Fruit fly (Drosophila melanogaster) whole organism, prepupa: Measurements from ENCODE around the gene Ugt303A1.

ENCODE experiments used
- Blimp-1 ChIP-seq: fragments of 200-800 bp; sonication (Bioruptor generic); optimal IDR thresholded peaks from 3 replicates; lab custom pipeline; 2017; ENCODE audit warnings: missing biosample characterization, missing genetic modification characterization, mild to moderate bottlenecking, moderate library complexity, missing genetic modification reagents
- CG10631 ChIP-seq: fragments of 200-800 bp; sonication (Bioruptor generic); optimal IDR thresholded peaks from 2 replicates; lab custom pipeline; 2016; ENCODE audit warnings: missing biosample characterization, missing genetic modification characterization
- CG10669 ChIP-seq: fragments of 200-800 bp; sonication (Bioruptor generic); optimal IDR thresholded peaks from 3 replicates; lab custom pipeline; 2018; ENCODE audit warnings: missing biosample characterization, mild to moderate bottlenecking, missing genetic modification characterization, moderate library complexity
- CG11294 ChIP-seq: fragments of 200-800 bp; sonication (Bioruptor generic); IDR thresholded peaks from 2 replicates; pipeline ENCODE4 v1.3.6; 2022; ENCODE audit warnings: missing biosample characterization, missing genetic modification characterization
- CG11762 ChIP-seq: fragments of 200-800 bp; sonication (Bioruptor generic); optimal IDR thresholded peaks from 3 replicates; lab custom pipeline; 2016; ENCODE audit warnings: missing biosample characterization, missing genetic modification characterization; ENCODE audit not compliant: insufficient read depth
- CG11902 ChIP-seq: fragments of 200-800 bp; sonication (Bioruptor generic); optimal IDR thresholded peaks from 3 replicates; lab custom pipeline; 2016; ENCODE audit warnings: missing biosample characterization, missing genetic modification characterization
- CG15336 ChIP-seq: fragments of 200-800 bp; sonication (Bioruptor generic); IDR thresholded peaks from 2 replicates; pipeline ENCODE4 v1.3.6; 2022; ENCODE audit warnings: missing biosample characterization, missing genetic modification characterization
- CG16779 ChIP-seq: fragments of 200-800 bp; sonication (Bioruptor generic); optimal IDR thresholded peaks from 3 replicates; lab custom pipeline; 2017; ENCODE audit warnings: missing biosample characterization, mild to moderate bottlenecking, missing genetic modification characterization
- CG3032 ChIP-seq: fragments of 200-800 bp; optimal IDR thresholded peaks from 2 replicates; lab custom pipeline; 2019; ENCODE audit warnings: missing biosample characterization, mild to moderate bottlenecking, missing genetic modification characterization, moderate library complexity
- CG31627 ChIP-seq: fragments of 200-800 bp; sonication (Bioruptor generic); optimal IDR thresholded peaks from 3 replicates; lab custom pipeline; 2016; ENCODE audit warnings: missing biosample characterization, missing genetic modification characterization
- CG32006 ChIP-seq: fragments of 200-800 bp; sonication (Bioruptor generic); optimal IDR thresholded peaks from 3 replicates; lab custom pipeline; 2017; ENCODE audit warnings: missing biosample characterization, mild to moderate bottlenecking, missing genetic modification characterization
- CG3919 ChIP-seq: fragments of 200-800 bp; sonication (Bioruptor generic); optimal IDR thresholded peaks from 3 replicates; lab custom pipeline; 2016; ENCODE audit warnings: missing biosample characterization, missing genetic modification characterization
- CG4318 ChIP-seq: fragments of 200-800 bp; sonication (Bioruptor generic); optimal IDR thresholded peaks from 3 replicates; lab custom pipeline; 2017; ENCODE audit warnings: missing biosample characterization, mild to moderate bottlenecking, missing genetic modification characterization
- CG6163 ChIP-seq: fragments of 200-800 bp; sonication (Bioruptor generic); IDR thresholded peaks from 3 replicates; pipeline ENCODE4 v1.3.6; 2022; ENCODE audit warnings: missing biosample characterization, missing genetic modification characterization
- CG6276 ChIP-seq: fragments of 200-800 bp; sonication (Bioruptor generic); optimal IDR thresholded peaks from 2 replicates; lab custom pipeline; 2017; ENCODE audit warnings: missing biosample characterization, mild to moderate bottlenecking, missing genetic modification characterization
- CG6792 ChIP-seq: fragments of 200-800 bp; sonication (Bioruptor generic); optimal IDR thresholded peaks from 3 replicates; lab custom pipeline; 2016; ENCODE audit warnings: missing biosample characterization, missing genetic modification characterization
- CG6808 ChIP-seq: fragments of 200-800 bp; sonication (Bioruptor generic); optimal IDR thresholded peaks from 3 replicates; lab custom pipeline; 2017; ENCODE audit warnings: missing biosample characterization, missing genetic modification characterization, mild to moderate bottlenecking, moderate library complexity, missing genetic modification reagents
- CG7368 ChIP-seq: fragments of 200-800 bp; sonication (Bioruptor generic); optimal IDR thresholded peaks from 3 replicates; lab custom pipeline; 2016; ENCODE audit warnings: missing biosample characterization, missing genetic modification characterization
- CG8119 ChIP-seq: fragments of 200-800 bp; sonication (Bioruptor generic); IDR thresholded peaks from 3 replicates; pipeline ENCODE4 v1.3.6; 2022; ENCODE audit warnings: missing biosample characterization, missing genetic modification characterization
- CG8319 ChIP-seq: fragments of 200-800 bp; sonication (Bioruptor generic); optimal IDR thresholded peaks from 3 replicates; lab custom pipeline; 2016; ENCODE audit warnings: missing biosample characterization, missing genetic modification characterization
- CG8632 ChIP-seq: fragments of 200-800 bp; sonication (Bioruptor generic); optimal IDR thresholded peaks from 3 replicates; lab custom pipeline; 2016; ENCODE audit warnings: missing biosample characterization, missing genetic modification characterization
- CG9139 ChIP-seq: fragments of 200-800 bp; sonication (Bioruptor generic); optimal IDR thresholded peaks from 3 replicates; lab custom pipeline; 2017; ENCODE audit warnings: missing biosample characterization, mild to moderate bottlenecking, missing genetic modification characterization
- Eip75B ChIP-seq: fragments of 200-800 bp; sonication (Bioruptor generic); optimal IDR thresholded peaks from 3 replicates; lab custom pipeline; 2016; ENCODE audit warnings: missing biosample characterization, missing genetic modification characterization
- Eip93F ChIP-seq: fragments of 200-800 bp; sonication (Bioruptor generic); optimal IDR thresholded peaks from 2 replicates; lab custom pipeline; 2016; ENCODE audit warnings: missing biosample characterization, mild to moderate bottlenecking, missing genetic modification characterization
- Ets21C ChIP-seq: fragments of 200-800 bp; sonication (Bioruptor generic); optimal IDR thresholded peaks from 3 replicates; lab custom pipeline; 2016; ENCODE audit warnings: missing biosample characterization, missing genetic modification characterization
- Ets96B ChIP-seq: fragments of 200-800 bp; optimal IDR thresholded peaks from 2 replicates; lab custom pipeline; 2019; ENCODE audit warnings: missing biosample characterization, mild to moderate bottlenecking, missing genetic modification characterization, moderate library complexity
- Gug ChIP-seq: fragments of 200-800 bp; sonication (Bioruptor generic); IDR thresholded peaks from 2 replicates; pipeline ENCODE4 v1.3.6; 2022; ENCODE audit warnings: missing biosample characterization, missing genetic modification characterization
- Hr38 ChIP-seq: sonication (Bioruptor generic); optimal IDR thresholded peaks from 2 replicates; lab custom pipeline; 2016; ENCODE audit warnings: missing biosample characterization, missing genetic modification characterization
- Hr39 ChIP-seq: fragments of 200-800 bp; sonication (Bioruptor generic); optimal IDR thresholded peaks from 2 replicates; lab custom pipeline; 2016; ENCODE audit warnings: missing biosample characterization, missing genetic modification characterization
- Lpt ChIP-seq: fragments of 200-800 bp; sonication (Bioruptor generic); optimal IDR thresholded peaks from 3 replicates; lab custom pipeline; 2016; ENCODE audit warnings: missing biosample characterization, missing genetic modification characterization
- OdsH ChIP-seq: fragments of 200-800 bp; sonication (Bioruptor generic); optimal IDR thresholded peaks from 3 replicates; lab custom pipeline; 2016; ENCODE audit warnings: missing biosample characterization, missing genetic modification characterization
- Sox102F ChIP-seq: fragments of 200-800 bp; sonication (Bioruptor generic); optimal IDR thresholded peaks from 2 replicates; lab custom pipeline; 2016; ENCODE audit warnings: missing biosample characterization, mild to moderate bottlenecking, missing genetic modification characterization
- Sox14 ChIP-seq: fragments of 200-800 bp; sonication (Bioruptor generic); optimal IDR thresholded peaks from 3 replicates; lab custom pipeline; 2016; ENCODE audit warnings: missing biosample characterization, missing genetic modification characterization
- Sox15 ChIP-seq: fragments of 200-800 bp; sonication (Bioruptor generic); optimal IDR thresholded peaks from 3 replicates; lab custom pipeline; 2016; ENCODE audit warnings: missing biosample characterization, missing genetic modification characterization
- achi ChIP-seq: fragments of 200-800 bp; sonication (Bioruptor generic); optimal IDR thresholded peaks from 3 replicates; lab custom pipeline; 2016; ENCODE audit warnings: missing biosample characterization, missing genetic modification characterization
- acj6 ChIP-seq: fragments of 200-800 bp; sonication (Bioruptor generic); optimal IDR thresholded peaks from 3 replicates; lab custom pipeline; 2016; ENCODE audit warnings: missing biosample characterization, missing genetic modification characterization
- cyc ChIP-seq: fragments of 200-800 bp; sonication (Bioruptor generic); optimal IDR thresholded peaks from 3 replicates; lab custom pipeline; 2016; ENCODE audit warnings: missing biosample characterization, missing genetic modification characterization
- dac ChIP-seq: fragments of 200-800 bp; sonication (Bioruptor generic); optimal IDR thresholded peaks from 2 replicates; lab custom pipeline; 2017; ENCODE audit warnings: missing biosample characterization, mild to moderate bottlenecking, missing genetic modification characterization
- dsx ChIP-seq: fragments of 200-800 bp; optimal IDR thresholded peaks from 3 replicates; lab custom pipeline; 2019; ENCODE audit warnings: missing biosample characterization, mild to moderate bottlenecking, missing genetic modification characterization, moderate library complexity; ENCODE audit not compliant: poor library complexity, severe bottlenecking
- eg ChIP-seq: fragments of 200-800 bp; sonication (Bioruptor generic); IDR thresholded peaks from 3 replicates; pipeline ENCODE4 v1.3.6; 2022; ENCODE audit warnings: missing biosample characterization, missing genetic modification characterization
- fd85E ChIP-seq: fragments of 200-800 bp; sonication (Bioruptor generic); optimal IDR thresholded peaks from 3 replicates; lab custom pipeline; 2016; ENCODE audit warnings: missing biosample characterization, missing genetic modification characterization
- lz ChIP-seq: fragments of 200-800 bp; sonication (Bioruptor generic); optimal IDR thresholded peaks from 3 replicates; lab custom pipeline; 2016; ENCODE audit warnings: missing biosample characterization, missing genetic modification characterization
- net ChIP-seq: fragments of 200-800 bp; sonication (Bioruptor generic); optimal IDR thresholded peaks from 3 replicates; lab custom pipeline; 2016; ENCODE audit warnings: missing biosample characterization, missing genetic modification characterization
- pdm3 ChIP-seq: fragments of 200-800 bp; sonication (Bioruptor generic); optimal IDR thresholded peaks from 3 replicates; lab custom pipeline; 2016; ENCODE audit warnings: missing biosample characterization, missing genetic modification characterization
- salr ChIP-seq, 2 experiments: fragments of 200-800 bp; sonication (Bioruptor generic); optimal IDR thresholded peaks; 3 replicates each; lab custom pipeline; 2016 to 2018; ENCODE audit warnings: missing biosample characterization in 2 of 2, missing genetic modification characterization in 2 of 2, mild to moderate bottlenecking in 1 of 2
- spab ChIP-seq: fragments of 200-800 bp; sonication (Bioruptor generic); optimal IDR thresholded peaks from 2 replicates; lab custom pipeline; 2017; ENCODE audit warnings: missing biosample characterization, mild to moderate bottlenecking, missing genetic modification characterization, missing genetic modification reagents
- ss ChIP-seq, 2 experiments: fragments of 200-800 bp; sonication (Bioruptor generic); optimal IDR thresholded peaks; 2 replicates in 1 of 2; 3 replicates in 1 of 2; lab custom pipeline; 2017 to 2018; ENCODE audit warnings: mild to moderate bottlenecking in 2 of 2, missing biosample characterization in 2 of 2, missing genetic modification characterization in 2 of 2, moderate library complexity in 1 of 2
- svp ChIP-seq: fragments of 200-800 bp; sonication (Bioruptor generic); peaks from one replicate; lab custom pipeline; 2016; ENCODE audit warnings: missing biosample characterization, missing genetic modification characterization
- topi ChIP-seq: fragments of 200-800 bp; sonication (Bioruptor generic); optimal IDR thresholded peaks from 3 replicates; lab custom pipeline; 2016; ENCODE audit warnings: missing biosample characterization, missing genetic modification characterization
- vri ChIP-seq: fragments of 200-800 bp; sonication (Bioruptor generic); optimal IDR thresholded peaks from 3 replicates; lab custom pipeline; 2016; ENCODE audit warnings: missing biosample characterization, mild to moderate bottlenecking, missing genetic modification characterization

The Ugt303A1 gene

dm6 chr3R:11225220-11225619, 49.9 kb downstream of the Ugt303A1 start, which contains the start of gene scpr-C:
TSS of gene scpr-C (plus strand) at chr3R:11225520.
- TF ChIP-seq CG8319, result no peak
- no peak for TF ChIP-seq lz (GFP tag; lab: Kevin White, UChicago)
- TF ChIP-seq svp (GFP tag; lab: Kevin White, UChicago), result no peak
- TF ChIP-seq, all 60 proteins: peak for 0

- peak; percentile 94 for TF ChIP-seq CG7368 (GFP tag; lab: Kevin White, UChicago)
- TF ChIP-seq CG10631 (GFP tag; lab: Kevin White, UChicago), result no peak
- TF ChIP-seq Sox102F, result peak; percentile 92
- no peak for TF ChIP-seq CG11762 (GFP tag; lab: Kevin White, UChicago)
- peak in 1 of 2 experiments; percentile 96 for TF ChIP-seq ss (GFP tag; optimal IDR thresholded peaks at IDR 0.05; lab: Kevin White, UChicago)
- peak; percentile 97 for TF ChIP-seq CG6792
- peak; percentile 96 for TF ChIP-seq dsx
- TF ChIP-seq acj6 (GFP tag; lab: Kevin White, UChicago), result peak; percentile 97
- peak; percentile 94 for TF ChIP-seq CG10669 (GFP tag; lab: Kevin White, UChicago)
- peak; percentile 96 for TF ChIP-seq Gug (GFP tag; lab: Robert Waterston, UW)
- TF ChIP-seq CG6276 (GFP tag; lab: Kevin White, UChicago), result no peak
- no peak for TF ChIP-seq CG8319
- peak; percentile 97 for TF ChIP-seq Sox14 (GFP tag; lab: Kevin White, UChicago)
- TF ChIP-seq achi (GFP tag; lab: Kevin White, UChicago), result peak; percentile 96
- no peak for TF ChIP-seq CG16779 (tag; lab: Kevin White, UChicago)
- peak; percentile 71 for TF ChIP-seq dac (GFP tag; lab: Kevin White, UChicago)
- peak; percentile 94 for TF ChIP-seq Sox15 (GFP tag; lab: Kevin White, UChicago)
- peak; percentile 98 for TF ChIP-seq CG3032
- TF ChIP-seq lz (GFP tag; lab: Kevin White, UChicago), result peak; percentile 97
- peak; percentile 95 for TF ChIP-seq cyc (GFP tag; lab: Kevin White, UChicago)
- TF ChIP-seq CG32006, result peak; percentile 94
- peak; percentile 76 for TF ChIP-seq Eip93F (GFP tag; lab: Kevin White, UChicago)
- peak; percentile 99 for TF ChIP-seq eg (GFP tag; lab: Robert Waterston, UW)
- TF ChIP-seq CG31627 (GFP tag; lab: Kevin White, UChicago), result peak; percentile 97
- peak; percentile 97 for TF ChIP-seq pdm3
- TF ChIP-seq OdsH, result peak; percentile 97
- no peak for TF ChIP-seq Hr38 (GFP tag; lab: Kevin White, UChicago)
- no peak for TF ChIP-seq fd85E
- peak; percentile 89 for TF ChIP-seq CG6808
- TF ChIP-seq Blimp-1 (GFP tag; lab: Kevin White, UChicago), result peak; percentile 80
- peak; percentile 87 for TF ChIP-seq Lpt
- peak; percentile 92 for TF ChIP-seq Ets21C
- peak; percentile 96 for TF ChIP-seq Eip75B (GFP tag; lab: Kevin White, UChicago)
- peak; percentile 97 for TF ChIP-seq topi
- TF ChIP-seq CG4318 (GFP tag; lab: Kevin White, UChicago), result no peak
- peak; percentile 97 for TF ChIP-seq CG8632 (GFP tag; lab: Kevin White, UChicago)
- TF ChIP-seq CG11902 (GFP tag; lab: Kevin White, UChicago), result peak; percentile 92
- peak; percentile 95 for TF ChIP-seq Hr39 (GFP tag; lab: Kevin White, UChicago)
- TF ChIP-seq vri (GFP tag; lab: Kevin White, UChicago), result no peak
- TF ChIP-seq salr (GFP tag; optimal IDR thresholded peaks at IDR 0.05; lab: Kevin White, UChicago), result peak; percentile 89 to 95
- peak; percentile 96 for TF ChIP-seq net
- peak; percentile 99 for TF ChIP-seq CG8119 (GFP tag; lab: Robert Waterston, UW)
- peak; percentile 99 for TF ChIP-seq CG15336 (GFP tag; lab: Robert Waterston, UW)
- no peak for TF ChIP-seq spab
- peak; percentile 95 for TF ChIP-seq CG11294
- peak; percentile 97 for TF ChIP-seq CG3919 (GFP tag; lab: Kevin White, UChicago)
- peak; percentile 99 for TF ChIP-seq CG6163 (GFP tag; lab: Robert Waterston, UW)
- TF ChIP-seq CG9139, result peak; percentile 94
- TF ChIP-seq Ets96B (tag; lab: Kevin White, UChicago), result peak; percentile 97
These were observed 51.2 kb downstream of the Ugt303A1 start, which contains the start of gene CG17726 for dm6 chr3R:11226496-11226895. TSS of gene CG17726 (plus strand) at chr3R:11226762.
